Worm (Caenorhabditis elegans) whole organism, young adult: ENCODE data around the gene M176.4.

Source experiments
- T07F8.4 ChIP-seq: sonication (generic microtip); optimal IDR thresholded peaks from 2 replicates; lab custom pipeline; 2016; ENCODE audit warnings: mild to moderate bottlenecking, missing genetic modification characterization, moderate library complexity, missing compliant biosample characterization
- T26A5.8 ChIP-seq: sonication (generic microtip); optimal IDR thresholded peaks from 2 replicates; lab custom pipeline; 2016; ENCODE audit warnings: missing genetic modification characterization, missing compliant biosample characterization
- dox-1 ChIP-seq: fragments of 200-800 bp; sonication (Bioruptor generic); IDR thresholded peaks from 2 replicates; pipeline ENCODE4 v1.3.6; 2022; ENCODE audit warnings: missing genetic modification reagents, missing genetic modification characterization, missing compliant biosample characterization
- ets-4 ChIP-seq: fragments of 200-800 bp; sonication (Bioruptor generic); optimal IDR thresholded peaks from 2 replicates; lab custom pipeline; 2018; ENCODE audit warnings: mild to moderate bottlenecking, missing genetic modification characterization, missing compliant biosample characterization
- hmg-1.2 ChIP-seq: fragments of 200-800 bp; sonication (Bioruptor generic); IDR thresholded peaks from 2 replicates; pipeline ENCODE4 v1.3.6; 2022; ENCODE audit warnings: missing genetic modification reagents, missing genetic modification characterization, missing compliant biosample characterization
- hrde-1 ChIP-seq: sonication (generic microtip); optimal IDR thresholded peaks from 2 replicates; lab custom pipeline; 2016; ENCODE audit warnings: missing genetic modification characterization, mild to moderate bottlenecking, missing compliant biosample characterization, moderate library complexity, missing genotype, missing genetic modification reagents, borderline replicate concordance
- let-607 ChIP-seq, 2 experiments: fragments of 200-800 bp in 1 of 2; sonication (Bioruptor generic) in 1 of 2; sonication (generic microtip) in 1 of 2; optimal IDR thresholded peaks; 2 replicates each; lab custom pipeline; 2016 to 2018; ENCODE audit warnings: mild to moderate bottlenecking in 2 of 2, missing compliant biosample characterization in 2 of 2, missing genetic modification characterization in 2 of 2, moderate library complexity in 2 of 2, missing genotype in 1 of 2
- nfya-2 ChIP-seq: fragments of 200-800 bp; sonication (Bioruptor generic); IDR thresholded peaks from 2 replicates; pipeline ENCODE4 v1.3.6; 2022; ENCODE audit warnings: missing genetic modification reagents, missing genetic modification characterization, missing compliant biosample characterization
- pha-4 ChIP-seq: fragments of 150-350 bp; sonication (generic microtip); optimal IDR thresholded peaks from 2 replicates; lab custom pipeline; 2014; ENCODE audit warnings: missing biosample characterization, missing genetic modification reagents, missing genetic modification characterization
- tlf-1 ChIP-seq: fragments of 200-800 bp; sonication (Bioruptor generic); optimal IDR thresholded peaks from 2 replicates; lab custom pipeline; 2018; ENCODE audit warnings: mild to moderate bottlenecking, missing genetic modification characterization, missing compliant biosample characterization
- unc-130 ChIP-seq: sonication (generic microtip); optimal IDR thresholded peaks from 2 replicates; lab custom pipeline; 2016; ENCODE audit warnings: missing genetic modification reagents, missing genetic modification characterization, missing compliant biosample characterization
- unc-62 ChIP-seq: fragments of 150-350 bp; optimal IDR thresholded peaks from 2 replicates; lab custom pipeline; 2014; ENCODE audit warnings: missing biosample characterization, missing genetic modification reagents, missing genetic modification characterization
- xnd-1 ChIP-seq: sonication (generic microtip); optimal IDR thresholded peaks from 2 replicates; lab custom pipeline; 2016; ENCODE audit warnings: missing genotype, missing genetic modification reagents, missing genetic modification characterization, missing compliant biosample characterization

ce11 chrII:9426076-9426475 is 7.9 kb downstream of the M176.4 start, which contains the start of gene M176.10:
- no peak for TF ChIP-seq xnd-1 (tag; lab: Kevin White, UChicago)
- TF ChIP-seq unc-62 (GFP tag; lab: Kevin White, UChicago) = no peak
- no peak for TF ChIP-seq let-607 (tag; optimal IDR thresholded peaks at IDR 0.05; lab: Kevin White, UChicago)
- TF ChIP-seq dox-1 (GFP tag; lab: Robert Waterston, UW) = no peak
- TF ChIP-seq tlf-1 (GFP tag; lab: Kevin White, UChicago) = no peak
- no peak for TF ChIP-seq unc-130
- no peak for TF ChIP-seq ets-4 (GFP tag; lab: Kevin White, UChicago)
- no peak for TF ChIP-seq nfya-2 (GFP tag; lab: Robert Waterston, UW)
- TF ChIP-seq T07F8.4 (tag; lab: Kevin White, UChicago) = no peak
- no peak for TF ChIP-seq pha-4 (tag; lab: Kevin White, UChicago)
- TF ChIP-seq hmg-1.2 (GFP tag; lab: Robert Waterston, UW) = no peak
- TF ChIP-seq T26A5.8 (tag; lab: Kevin White, UChicago) = no peak
- no peak for TF ChIP-seq hrde-1 (tag; lab: Kevin White, UChicago)
